Fruit fly (Drosophila melanogaster) whole organism, embryonic: Measurements from ENCODE around the gene Patsas.

Experiments
- Atf3 ChIP-seq: fragments of 200-800 bp; sonication (Bioruptor generic); optimal IDR thresholded peaks from 3 replicates; lab custom pipeline; 2016; ENCODE audit warnings: missing biosample characterization, missing genetic modification characterization
- Awh ChIP-seq: fragments of 200-800 bp; sonication (Bioruptor generic); IDR thresholded peaks from 2 replicates; pipeline ENCODE4, ENCODE4 v1.3.6; 2022; ENCODE audit warnings: missing biosample characterization, missing genetic modification characterization
- CG11560 ChIP-seq: fragments of 200-800 bp; sonication (Bioruptor generic); IDR thresholded peaks from 3 replicates; pipeline ENCODE4 v1.3.6; 2022; ENCODE audit warnings: missing biosample characterization, missing genetic modification characterization
- CG11695 ChIP-seq: fragments of 200-800 bp; sonication (Bioruptor generic); IDR thresholded peaks from 3 replicates; pipeline ENCODE4 v1.3.6; 2022; ENCODE audit warnings: missing biosample characterization, missing genetic modification characterization
- CG11696 ChIP-seq: fragments of 200-800 bp; sonication (Bioruptor generic); IDR thresholded peaks from 2 replicates; pipeline ENCODE4 v1.3.6; 2022; ENCODE audit warnings: missing biosample characterization, missing genetic modification characterization
- CG12299 ChIP-seq: fragments of 200-800 bp; sonication (Bioruptor generic); optimal IDR thresholded peaks from 2 replicates; lab custom pipeline; 2018; ENCODE audit warnings: missing biosample characterization, mild to moderate bottlenecking, missing genetic modification characterization
- CG12744 ChIP-seq: fragments of 200-800 bp; sonication (Bioruptor generic); optimal IDR thresholded peaks from 2 replicates; lab custom pipeline; 2016; ENCODE audit warnings: missing biosample characterization, missing genetic modification characterization
- CG13296 ChIP-seq: fragments of 200-800 bp; sonication (Bioruptor generic); optimal IDR thresholded peaks from 3 replicates; lab custom pipeline; 2018; ENCODE audit warnings: missing biosample characterization, mild to moderate bottlenecking, missing genetic modification characterization
- CG1529 ChIP-seq: fragments of 200-800 bp; sonication (Bioruptor generic); optimal IDR thresholded peaks from 3 replicates; lab custom pipeline; 2018; ENCODE audit warnings: missing biosample characterization, missing genetic modification characterization
- CG16813 ChIP-seq: fragments of 200-800 bp; sonication (Bioruptor generic); IDR thresholded peaks from 3 replicates; pipeline ENCODE4 v1.3.6; 2022; ENCODE audit warnings: missing biosample characterization, missing genetic modification characterization; ENCODE audit not compliant: partially characterized antibody
- CG16863 ChIP-seq: fragments of 200-800 bp; sonication (Bioruptor generic); optimal IDR thresholded peaks from 3 replicates; lab custom pipeline; 2016; ENCODE audit warnings: missing biosample characterization, missing genetic modification characterization
- CG18599 ChIP-seq: fragments of 200-800 bp; sonication (Bioruptor generic); optimal IDR thresholded peaks from 3 replicates; lab custom pipeline; 2017; ENCODE audit warnings: missing biosample characterization, missing genetic modification characterization, mild to moderate bottlenecking, moderate library complexity, missing genetic modification reagents
- CG2120 ChIP-seq: fragments of 200-800 bp; sonication (Bioruptor generic); optimal IDR thresholded peaks from 3 replicates; lab custom pipeline; 2016; ENCODE audit warnings: missing biosample characterization, missing genetic modification characterization
- CG2889 ChIP-seq: fragments of 200-800 bp; sonication (Bioruptor generic); IDR thresholded peaks from 3 replicates; pipeline ENCODE4 v1.3.6; 2022; ENCODE audit warnings: missing biosample characterization, missing genetic modification characterization
- CG30403 ChIP-seq: fragments of 200-800 bp; sonication (Bioruptor generic); optimal IDR thresholded peaks from 3 replicates; lab custom pipeline; 2016; ENCODE audit warnings: missing biosample characterization, missing genetic modification characterization
- CG3163 ChIP-seq: fragments of 200-800 bp; sonication (Bioruptor generic); optimal IDR thresholded peaks from 3 replicates; lab custom pipeline; 2016; ENCODE audit warnings: missing biosample characterization, missing genetic modification characterization
- CG34422 ChIP-seq: fragments of 200-800 bp; sonication (Bioruptor generic); IDR thresholded peaks from 3 replicates; pipeline ENCODE4 v1.3.6; 2022; ENCODE audit warnings: missing biosample characterization, missing genetic modification characterization
- CG3838 ChIP-seq: fragments of 200-800 bp; sonication (Bioruptor generic); optimal IDR thresholded peaks from 3 replicates; lab custom pipeline; 2016; ENCODE audit warnings: missing biosample characterization, missing genetic modification characterization
- CG3995 ChIP-seq: fragments of 200-800 bp; sonication (Bioruptor generic); optimal IDR thresholded peaks from 3 replicates; lab custom pipeline; 2016; ENCODE audit warnings: missing biosample characterization, missing genetic modification characterization
- CG4328 ChIP-seq: fragments of 200-800 bp; sonication (Bioruptor generic); optimal IDR thresholded peaks from 3 replicates; lab custom pipeline; 2017; ENCODE audit warnings: missing biosample characterization, missing genetic modification reagents, missing genetic modification characterization
- CG4730 ChIP-seq: fragments of 200-800 bp; sonication (Bioruptor generic); IDR thresholded peaks from 2 replicates; pipeline ENCODE4 v1.3.6; 2022; ENCODE audit warnings: missing biosample characterization, missing genetic modification characterization
- CG5180 ChIP-seq: fragments of 200-800 bp; sonication (Bioruptor generic); optimal IDR thresholded peaks from 3 replicates; lab custom pipeline; 2017; ENCODE audit warnings: missing biosample characterization, missing genetic modification characterization, mild to moderate bottlenecking, moderate library complexity, missing genetic modification reagents
- CG6272 ChIP-seq: fragments of 200-800 bp; sonication (Bioruptor generic); IDR thresholded peaks from 2 replicates; pipeline ENCODE4 v1.3.6; 2022; ENCODE audit warnings: missing biosample characterization, missing genetic modification characterization
- CG7357 ChIP-seq: fragments of 200-800 bp; sonication (Bioruptor generic); IDR thresholded peaks from 3 replicates; pipeline ENCODE4 v1.3.6; 2022; ENCODE audit warnings: missing biosample characterization, missing genetic modification characterization
- CG8765 ChIP-seq: fragments of 200-800 bp; sonication (Bioruptor generic); IDR thresholded peaks from 2 replicates; pipeline ENCODE4 v1.3.6; 2022; ENCODE audit warnings: missing biosample characterization, missing genetic modification characterization
- CG9876 ChIP-seq: fragments of 200-800 bp; sonication (Bioruptor generic); optimal IDR thresholded peaks from 2 replicates; lab custom pipeline; 2016; ENCODE audit warnings: missing biosample characterization, missing genetic modification characterization
- Dek ChIP-seq: fragments of 200-800 bp; sonication (Bioruptor generic); optimal IDR thresholded peaks from 3 replicates; lab custom pipeline; 2019; ENCODE audit warnings: missing biosample characterization, mild to moderate bottlenecking, missing genetic modification characterization, moderate library complexity
- Ets97D ChIP-seq: fragments of 200-800 bp; sonication (Bioruptor generic); optimal IDR thresholded peaks from 3 replicates; lab custom pipeline; 2016; ENCODE audit warnings: missing biosample characterization, missing genetic modification characterization
- HLH3B ChIP-seq: fragments of 200-800 bp; sonication (Bioruptor generic); IDR thresholded peaks from 2 replicates; pipeline ENCODE4 v1.3.6; 2022; ENCODE audit warnings: missing biosample characterization, missing genetic modification characterization
- HLH54F ChIP-seq: fragments of 200-800 bp; sonication (Bioruptor generic); optimal IDR thresholded peaks from 3 replicates; lab custom pipeline; 2016; ENCODE audit warnings: missing biosample characterization, missing genetic modification characterization
- MBD-R2 ChIP-seq: fragments of 200-800 bp; sonication (Bioruptor generic); IDR thresholded peaks from 2 replicates; pipeline ENCODE4 v1.3.6; 2022; ENCODE audit warnings: missing biosample characterization, missing genetic modification characterization
- Rfx ChIP-seq: fragments of 200-800 bp; sonication (Bioruptor generic); IDR thresholded peaks from 2 replicates; pipeline ENCODE4 v1.3.6; 2022; ENCODE audit warnings: missing biosample characterization, missing genetic modification characterization
- Vsx1 ChIP-seq: fragments of 200-800 bp; sonication (Bioruptor generic); optimal IDR thresholded peaks from 2 replicates; lab custom pipeline; 2017; ENCODE audit warnings: missing biosample characterization, mild to moderate bottlenecking, missing genetic modification characterization, missing genetic modification reagents
- ase ChIP-seq: fragments of 200-800 bp; sonication (Bioruptor generic); IDR thresholded peaks from 3 replicates; pipeline ENCODE4 v1.3.6; 2022; ENCODE audit warnings: missing biosample characterization, missing genetic modification characterization
- az2 ChIP-seq: fragments of 200-800 bp; sonication (Bioruptor generic); optimal IDR thresholded peaks from 3 replicates; lab custom pipeline; 2016; ENCODE audit warnings: missing biosample characterization, missing genetic modification characterization
- bsh ChIP-seq, 2 experiments: fragments of 200-800 bp; sonication (Bioruptor generic); optimal IDR thresholded peaks; 2 replicates each; lab custom pipeline; 2017 to 2018; ENCODE audit warnings: mild to moderate bottlenecking in 2 of 2, missing biosample characterization in 2 of 2, missing genetic modification characterization in 2 of 2, moderate library complexity in 1 of 2
- cad ChIP-seq: fragments of >200 bp; optimal IDR thresholded peaks from 2 replicates; lab custom pipeline; 2017; ENCODE audit warnings: missing biosample characterization, missing genetic modification characterization
- ci ChIP-seq: fragments of 200-800 bp; sonication (Bioruptor generic); IDR thresholded peaks from 3 replicates; pipeline ENCODE4 v1.3.6; 2022; ENCODE audit warnings: missing biosample characterization, missing genetic modification characterization
- fd3F ChIP-seq: fragments of 200-800 bp; sonication (Bioruptor generic); optimal IDR thresholded peaks from 2 replicates; lab custom pipeline; 2018; ENCODE audit warnings: missing biosample characterization, mild to moderate bottlenecking, missing genetic modification characterization, moderate library complexity
- inv ChIP-seq: fragments of 200-800 bp; sonication (Bioruptor generic); IDR thresholded peaks from 2 replicates; pipeline ENCODE4 v1.3.6; 2022; ENCODE audit warnings: missing biosample characterization, missing genetic modification characterization; ENCODE audit not compliant: partially characterized antibody
- kah ChIP-seq: fragments of 200-800 bp; sonication (Bioruptor generic); optimal IDR thresholded peaks from 2 replicates; lab custom pipeline; 2018; ENCODE audit warnings: missing biosample characterization, mild to moderate bottlenecking, missing genetic modification characterization
- mirr ChIP-seq: fragments of 200-800 bp; sonication (Bioruptor generic); optimal IDR thresholded peaks from 3 replicates; lab custom pipeline; 2018; ENCODE audit warnings: missing biosample characterization, mild to moderate bottlenecking, missing genetic modification characterization
- pum ChIP-seq: fragments of 200-800 bp; sonication (Bioruptor generic); optimal IDR thresholded peaks from 2 replicates; lab custom pipeline; 2016; ENCODE audit warnings: missing biosample characterization, missing genetic modification characterization
- sim ChIP-seq: fragments of 200-800 bp; sonication (Bioruptor generic); IDR thresholded peaks from 2 replicates; pipeline ENCODE4 v1.3.6; 2022; ENCODE audit warnings: missing biosample characterization, missing genetic modification characterization
- sqz ChIP-seq: fragments of 200-800 bp; sonication (Bioruptor generic); optimal IDR thresholded peaks from 3 replicates; lab custom pipeline; 2018; ENCODE audit warnings: missing biosample characterization, mild to moderate bottlenecking, missing genetic modification characterization
- sug ChIP-seq: fragments of 200-800 bp; optimal IDR thresholded peaks from 2 replicates; lab custom pipeline; 2019; ENCODE audit warnings: missing biosample characterization, mild to moderate bottlenecking, missing genetic modification characterization, moderate library complexity
- tio ChIP-seq: fragments of 200-800 bp; sonication (Bioruptor generic); optimal IDR thresholded peaks from 2 replicates; lab custom pipeline; 2017; ENCODE audit warnings: missing biosample characterization, missing genetic modification characterization, inconsistent platforms
- vnd ChIP-seq: fragments of 200-800 bp; sonication (Bioruptor generic); IDR thresholded peaks from 3 replicates; pipeline ENCODE4 v1.3.6; 2022; ENCODE audit warnings: missing biosample characterization, missing genetic modification characterization; ENCODE audit not compliant: partially characterized antibody
- zfh2 ChIP-seq: fragments of 200-800 bp; sonication (Bioruptor generic); optimal IDR thresholded peaks from 2 replicates; lab custom pipeline; 2016; ENCODE audit warnings: missing biosample characterization, missing genetic modification characterization

Patsas gene

dm6 chr2L:12103231-12104210 lies at the start of gene Patsas, which contains the start of gene ThrRS (continued):
- TF ChIP-seq kah (GFP tag; lab: Kevin White, UChicago) (peak; percentile 37), CG3838 (peak; percentile 61), CG4730 (GFP tag; lab: Robert Waterston, UW) (peak; percentile 81), tio (GFP tag; lab: Kevin White, UChicago) (no peak), CG16863 (GFP tag; lab: Kevin White, UChicago) (peak; percentile 55), fd3F (peak; percentile 85), HLH3B (GFP tag; lab: Robert Waterston, UW) (peak; percentile 81), CG11695 (peak; percentile 77; the same call in 2 of the 3 replicates), CG12744 (GFP tag; lab: Kevin White, UChicago) (peak; percentile 56), CG12299 (tag; lab: Kevin White, UChicago) (peak; percentile 79), ase (GFP tag; lab: Robert Waterston, UW) (peak; percentile 71; the same call in 2 of the 3 replicates), CG11696 (peak; percentile 58), sim (0 out of 2 replicates have a peak, but pooled peaks have one; percentile 47), Rfx (GFP tag; lab: Robert Waterston, UW) (peak; percentile 87), Atf3 (GFP tag; lab: Kevin White, UChicago) (peak; percentile 73), inv (no peak), CG30403 (GFP tag; lab: Kevin White, UChicago) (peak; percentile 92), CG34422 (GFP tag; lab: Robert Waterston, UW) (peak; percentile 69), CG3995 (peak; percentile 27), CG1529 (GFP tag; lab: Kevin White, UChicago) (peak; percentile 42), CG18599 (GFP tag; lab: Kevin White, UChicago) (peak; percentile 91), sqz (peak; percentile 65), Ets97D (GFP tag; lab: Kevin White, UChicago) (peak; percentile 79), CG13296 (peak; percentile 78), CG5180 (GFP tag; lab: Kevin White, UChicago) (no peak), CG3163 (GFP tag; lab: Kevin White, UChicago) (peak; percentile 38), MBD-R2 (GFP tag; lab: Robert Waterston, UW) (peak; percentile 34; the same call in 1 of the 2 replicates), pum (peak; percentile 67), CG16813 (GFP tag; lab: Robert Waterston, UW) (no peak), CG4328 (GFP tag; lab: Kevin White, UChicago) (peak; percentile 71), mirr (no peak), CG2889 (GFP tag; lab: Robert Waterston, UW) (peak; percentile 80), Awh (GFP tag; lab: Robert Waterston, UW) (peak; percentile 80), Dek (tag; lab: Kevin White, UChicago) (peak; percentile 92), CG11560 (tag; lab: Robert Waterston, UW) (0 out of 3 replicates have a peak, but pooled peaks have one; percentile 51), ci (peak; percentile 78), sug (peak; percentile 86), cad (no peak), HLH54F (peak; percentile 78), bsh (GFP tag; optimal IDR thresholded peaks at IDR 0.05; lab: Kevin White, UChicago) (peak in 1 of 2 experiments; percentile 84), CG8765 (no peak), az2 (GFP tag; lab: Kevin White, UChicago) (peak; percentile 87), Vsx1 (no peak), CG2120 (GFP tag; lab: Kevin White, UChicago) (peak; percentile 91), vnd (GFP tag; lab: Robert Waterston, UW) (no peak), zfh2 (GFP tag; lab: Kevin White, UChicago) (peak; percentile 62), CG7357 (GFP tag; lab: Robert Waterston, UW) (peak; percentile 97), CG9876 (peak; percentile 72), CG6272 (GFP tag; lab: Robert Waterston, UW) (peak; percentile 85)
